Fruit fly (Drosophila melanogaster): ENCODE measurements around the gene alpha-Est3.

The alpha-Est3 gene

dm6 chr3R:7541145-7541860, at the start of gene alpha-Est3, which contains the start of gene alpha-Est2:
TSS of gene alpha-Est3 (minus strand) at chr3R:7541631.
TSS of gene alpha-Est2 (plus strand) at chr3R:7541810.
- no peak for TF ChIP-seq noc (tag; optimal IDR thresholded peaks at IDR 0.05)

dm6 chr3R:7591189-7591588, 49.8 kb upstream of the alpha-Est3 start:
- TF ChIP-seq noc (tag; optimal IDR thresholded peaks at IDR 0.05) = no peak

dm6 chr3R:7572237-7572636, 30.8 kb upstream of the alpha-Est3 start:
- no peak for TF ChIP-seq noc (tag; optimal IDR thresholded peaks at IDR 0.05)

- TF ChIP-seq noc (tag; optimal IDR thresholded peaks at IDR 0.05) = no peak
These were observed 10.3 kb upstream of the alpha-Est3 start, which contains the start of gene CG45545 for dm6 chr3R:7551708-7552107. TSS of gene CG45545 (plus strand) at chr3R:7552008.

- peak; percentile 19 for TF ChIP-seq noc (tag; optimal IDR thresholded peaks at IDR 0.05)
These were observed 7.6 kb upstream of the alpha-Est3 start, which contains the start of gene alpha-Est1 for dm6 chr3R:7548808-7549744. TSS of gene alpha-Est1 (minus strand) at chr3R:7549124.

dm6 chr3R:7538435-7538834, 3.0 kb downstream of the alpha-Est3 start, which contains the start of gene alpha-Est4:
TSS of gene alpha-Est4 (minus strand) at chr3R:7538615.
- no peak for TF ChIP-seq noc (tag; optimal IDR thresholded peaks at IDR 0.05)

- TF ChIP-seq noc (tag; optimal IDR thresholded peaks at IDR 0.05) = no peak
These were observed 5.2 kb downstream of the alpha-Est3 start, which contains the start of gene alpha-Est5 for dm6 chr3R:7536281-7536680. TSS of gene alpha-Est5 (minus strand) at chr3R:7536390.

dm6 chr3R:7535606-7536005, 5.8 kb downstream of the alpha-Est3 start:
- TF ChIP-seq noc (tag; optimal IDR thresholded peaks at IDR 0.05) = no peak

- TF ChIP-seq noc (tag; optimal IDR thresholded peaks at IDR 0.05) = no peak
These were observed 11.1 kb downstream of the alpha-Est3 start, which contains the start of the genes Rtnl2 and alphaTub84D for dm6 chr3R:7530184-7530821. TSS of gene Rtnl2 (minus strand) at chr3R:7530241. TSS of gene alphaTub84D (plus strand) at chr3R:7530753.

- no peak for TF ChIP-seq noc (tag; optimal IDR thresholded peaks at IDR 0.05)
These were observed 12.8 kb downstream of the alpha-Est3 start, which contains the start of gene alpha-Est6 for dm6 chr3R:7528677-7529076. TSS of gene alpha-Est6 (minus strand) at chr3R:7528777.

- TF ChIP-seq noc (tag; optimal IDR thresholded peaks at IDR 0.05) = peak; percentile 29
These were observed 17.3 kb downstream of the alpha-Est3 start for dm6 chr3R:7524160-7524559.

- TF ChIP-seq noc (tag; optimal IDR thresholded peaks at IDR 0.05) = no peak
These were observed 17.8 kb downstream of the alpha-Est3 start, which contains the start of gene alpha-Est7 for dm6 chr3R:7523594-7523993. TSS of gene alpha-Est7 (minus strand) at chr3R:7523753.

- peak; percentile 84 for TF ChIP-seq noc (tag; optimal IDR thresholded peaks at IDR 0.05)
These were observed 19.0 kb downstream of the alpha-Est3 start for dm6 chr3R:7522266-7522955.

dm6 chr3R:7519356-7519755, 22.1 kb downstream of the alpha-Est3 start, which contains the start of gene Ubc84D:
TSS of gene Ubc84D (minus strand) at chr3R:7519456.
- TF ChIP-seq noc (tag; optimal IDR thresholded peaks at IDR 0.05) = no peak

- peak; percentile 70 for TF ChIP-seq noc (tag; optimal IDR thresholded peaks at IDR 0.05)
These were observed 25.8 kb downstream of the alpha-Est3 start, which contains the start of gene alpha-Est8 for dm6 chr3R:7515599-7516069. TSS of gene alpha-Est8 (minus strand) at chr3R:7515670.

All from whole organism, larva.